Fruit fly (Drosophila melanogaster): ENCODE measurements around the gene Tsc1.
A peak's percentile ranks its signal among the peaks of the same experiment; 100 is the strongest.

Gene Tsc1

DNA sequence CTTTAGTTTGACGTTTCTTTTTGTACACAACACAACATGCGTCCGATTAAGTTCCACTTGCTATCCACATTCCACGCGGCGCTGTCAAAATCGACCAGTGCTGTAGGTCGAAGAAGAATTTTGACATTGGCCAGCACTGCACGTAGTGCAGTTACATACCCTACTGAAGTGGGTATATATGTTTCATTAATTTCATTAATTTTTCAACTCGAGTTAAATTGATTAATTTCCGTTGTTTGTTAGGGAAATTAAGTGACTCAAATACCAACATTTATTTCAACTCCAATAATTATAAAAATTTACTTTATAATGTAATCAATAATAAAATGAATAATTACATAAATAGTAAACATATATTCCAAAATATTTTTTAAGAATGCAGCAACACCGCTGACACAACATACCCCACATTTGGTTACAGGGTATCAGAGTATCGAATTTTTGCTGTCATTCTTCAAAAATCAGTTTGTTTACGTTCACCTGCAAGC lies 21.2 kb upstream of the Tsc1 start, which contains the start of the genes eIF4EHP and CG18428 (continued):
- TF ChIP-seq Lpt (GFP tag; optimal IDR thresholded peaks at IDR 0.05) (peak; percentile 99), net (GFP tag; optimal IDR thresholded peaks at IDR 0.05) (peak; percentile 99), CG6163 (GFP tag; IDR thresholded peaks at IDR 0.05) (no peak; the same call in 2 of the 3 replicates), Met (GFP tag; optimal IDR thresholded peaks at IDR 0.05) (peak; percentile 96), CG6854 (GFP tag; optimal IDR thresholded peaks at IDR 0.05) (peak; percentile 98), Blimp-1 (GFP tag; optimal IDR thresholded peaks at IDR 0.05) (peak; percentile 98), vri (GFP tag; optimal IDR thresholded peaks at IDR 0.05) (peak; percentile 90), Gug (GFP tag; IDR thresholded peaks at IDR 0.05) (no peak), CG3032 (tag; optimal IDR thresholded peaks at IDR 0.05) (peak; percentile 100), CG11902 (GFP tag; optimal IDR thresholded peaks at IDR 0.05) (peak; percentile 98), CG34406 (GFP tag; optimal IDR thresholded peaks at IDR 0.05) (peak; percentile 100), topi (GFP tag; optimal IDR thresholded peaks at IDR 0.05) (peak; percentile 95), Eip93F (GFP tag; optimal IDR thresholded peaks at IDR 0.05) (peak; percentile 93), CG10669 (GFP tag; optimal IDR thresholded peaks at IDR 0.05) (peak; percentile 100), CG15336 (GFP tag; IDR thresholded peaks at IDR 0.05) (no peak), Smox (GFP tag; optimal IDR thresholded peaks at IDR 0.05) (peak; percentile 94), salr (GFP tag; optimal IDR thresholded peaks at IDR 0.05) (peak; percentile 97 to 99), CG11294 (GFP tag; IDR thresholded peaks at IDR 0.05) (no peak), dac (GFP tag; optimal IDR thresholded peaks at IDR 0.05) (peak; percentile 96), Sox14 (GFP tag; optimal IDR thresholded peaks at IDR 0.05) (peak; percentile 94), CG3919 (GFP tag; optimal IDR thresholded peaks at IDR 0.05) (peak; percentile 99), fd59A (GFP tag; optimal IDR thresholded peaks at IDR 0.05) (peak; percentile 98), Hr38 (GFP tag; optimal IDR thresholded peaks at IDR 0.05) (peak; percentile 6), CG32006 (GFP tag; optimal IDR thresholded peaks at IDR 0.05) (peak; percentile 100), dsx (GFP tag; optimal IDR thresholded peaks at IDR 0.05; ENCODE audit: poor library complexity, severe bottlenecking) (peak; percentile 99), Eip78C (GFP tag) (peak; percentile 100), CG31627 (GFP tag; optimal IDR thresholded peaks at IDR 0.05) (peak; percentile 92), CG8119 (GFP tag; IDR thresholded peaks at IDR 0.05) (no peak), pdm3 (GFP tag; optimal IDR thresholded peaks at IDR 0.05) (peak; percentile 96), lz (GFP tag; optimal IDR thresholded peaks at IDR 0.05) (peak; percentile 95), svp (GFP tag) (peak; percentile 98), CG8632 (GFP tag; optimal IDR thresholded peaks at IDR 0.05) (peak; percentile 99)

DNA sequence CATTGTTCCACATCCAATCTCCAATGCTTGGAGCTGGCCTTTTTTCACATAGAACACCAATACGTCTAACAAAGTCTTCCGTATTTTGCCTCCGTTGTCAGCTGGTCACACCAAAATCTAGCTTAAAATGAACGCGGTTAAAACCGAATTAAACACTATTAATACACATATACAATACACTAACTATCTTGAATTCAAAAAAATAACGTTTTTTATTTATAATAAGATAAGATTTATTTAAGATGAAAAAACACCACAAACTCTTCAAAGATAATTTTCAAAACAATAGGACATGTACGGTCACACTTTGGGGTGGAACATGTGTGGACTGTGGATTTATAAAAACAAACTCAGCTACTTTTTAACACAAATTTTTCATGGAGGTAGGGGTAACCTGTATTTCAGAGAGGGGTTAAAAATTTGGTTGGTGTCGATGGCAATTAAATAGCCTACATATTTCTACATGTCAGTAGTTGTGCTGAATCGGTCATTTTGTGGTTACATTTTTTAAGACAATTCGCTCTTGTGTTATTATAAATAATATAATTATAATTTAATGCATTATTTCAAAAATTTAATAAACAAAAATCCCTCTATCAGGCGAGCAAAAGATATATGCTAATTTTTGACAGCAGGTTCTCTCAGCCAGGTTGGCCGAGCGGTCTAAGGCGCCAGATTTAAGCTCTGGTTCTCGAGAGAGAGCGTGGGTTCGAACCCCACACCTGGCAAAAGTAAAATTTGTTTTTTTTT lies 17.6 kb upstream of the Tsc1 start, which contains the start of gene CG13605:
CG13605 (minus strand) TSS at position 70 of the 750 bp plus-strand sequence.
- TF ChIP-seq CG10669 (GFP tag; optimal IDR thresholded peaks at IDR 0.05) (peak; percentile 33), topi (GFP tag; optimal IDR thresholded peaks at IDR 0.05) (peak; percentile 73), fkh (GFP tag; optimal IDR thresholded peaks at IDR 0.05) (peak; percentile 6), CG15336 (GFP tag; IDR thresholded peaks at IDR 0.05) (peak; percentile 81), Smox (GFP tag; optimal IDR thresholded peaks at IDR 0.05) (peak; percentile 65), OdsH (GFP tag; optimal IDR thresholded peaks at IDR 0.05) (peak; percentile 76), Gug (GFP tag; IDR thresholded peaks at IDR 0.05) (peak; percentile 44), net (GFP tag; optimal IDR thresholded peaks at IDR 0.05) (peak; percentile 72), salr (GFP tag; optimal IDR thresholded peaks at IDR 0.05) (peak in 1 of 2 experiments; percentile 5), dsx (GFP tag; optimal IDR thresholded peaks at IDR 0.05; ENCODE audit: poor library complexity, severe bottlenecking) (peak; percentile 81), CG1621 (tag; optimal IDR thresholded peaks at IDR 0.05) (no peak), esn (GFP tag; optimal IDR thresholded peaks at IDR 0.05) (peak; percentile 79), Hr39 (GFP tag; optimal IDR thresholded peaks at IDR 0.05) (peak; percentile 67), Eip93F (GFP tag; optimal IDR thresholded peaks at IDR 0.05) (peak; percentile 60), CG10631 (GFP tag; optimal IDR thresholded peaks at IDR 0.05) (peak; percentile 55), eg (GFP tag; IDR thresholded peaks at IDR 0.05) (peak; percentile 82), CG6163 (GFP tag; IDR thresholded peaks at IDR 0.05) (peak; percentile 60; the same call in 2 of the 3 replicates), Blimp-1 (GFP tag; optimal IDR thresholded peaks at IDR 0.05) (peak; percentile 18), CG8632 (GFP tag; optimal IDR thresholded peaks at IDR 0.05) (peak; percentile 62), Ets96B (tag; optimal IDR thresholded peaks at IDR 0.05) (peak; percentile 48), Eip78C (GFP tag) (peak; percentile 91), Hr38 (GFP tag; optimal IDR thresholded peaks at IDR 0.05) (no peak), CG34406 (GFP tag; optimal IDR thresholded peaks at IDR 0.05) (peak; percentile 66), vri (GFP tag; optimal IDR thresholded peaks at IDR 0.05) (peak; percentile 65), lz (GFP tag; optimal IDR thresholded peaks at IDR 0.05) (peak; percentile 53), CG8119 (GFP tag; IDR thresholded peaks at IDR 0.05) (peak; percentile 78; the same call in 2 of the 3 replicates), pdm3 (GFP tag; optimal IDR thresholded peaks at IDR 0.05) (peak; percentile 65), CG6808 (GFP tag; optimal IDR thresholded peaks at IDR 0.05) (peak; percentile 24), CG16779 (tag; optimal IDR thresholded peaks at IDR 0.05) (peak; percentile 35), Eip75B (GFP tag; optimal IDR thresholded peaks at IDR 0.05) (peak; percentile 51), CG6792 (GFP tag; optimal IDR thresholded peaks at IDR 0.05) (peak; percentile 56), CG6276 (GFP tag; optimal IDR thresholded peaks at IDR 0.05) (peak; percentile 68)

Data from whole organism, prepupa.